Worm (Caenorhabditis elegans) whole organism, L2 larva: ENCODE measurements around the gene cyp-29A2.

Experiments used
- C34F6.9 ChIP-seq: fragments of 150-350 bp; optimal IDR thresholded peaks from 2 replicates; lab custom pipeline; 2014; ENCODE audit warnings: missing biosample characterization, missing genetic modification characterization
- R02D3.7 ChIP-seq: fragments of 150-350 bp; optimal IDR thresholded peaks from 2 replicates; lab custom pipeline; 2014; ENCODE audit warnings: missing biosample characterization, missing genetic modification characterization
- ama-1 ChIP-seq: fragments of 150-350 bp; optimal IDR thresholded peaks from 2 replicates; lab custom pipeline; 2018; ENCODE audit warnings: inconsistent platforms
- elt-3 ChIP-seq: sonication (generic microtip); optimal IDR thresholded peaks from 2 replicates; lab custom pipeline; 2017; ENCODE audit warnings: missing biosample characterization, missing genetic modification characterization
- fos-1 ChIP-seq: fragments of 150-350 bp; optimal IDR thresholded peaks from 2 replicates; lab custom pipeline; 2014; ENCODE audit warnings: missing biosample characterization, missing genetic modification characterization
- lin-11 ChIP-seq: fragments of 150-350 bp; sonication (generic microtip); optimal IDR thresholded peaks from 2 replicates; lab custom pipeline; 2014; ENCODE audit warnings: missing biosample characterization, missing genetic modification characterization, inconsistent platforms, mixed read lengths
- mdl-1 ChIP-seq, 2 experiments: fragments of 150-350 bp in 1 of 2; sonication (generic microtip) in 1 of 2; optimal IDR thresholded peaks; 2 replicates each; lab custom pipeline; 2017; ENCODE audit warnings: missing biosample characterization in 2 of 2, missing genetic modification characterization in 2 of 2
- nhr-11 ChIP-seq: fragments of 150-350 bp; optimal IDR thresholded peaks from 2 replicates; lab custom pipeline; 2014; ENCODE audit warnings: missing biosample characterization, missing genetic modification characterization
- nhr-237 ChIP-seq: fragments of 150-350 bp; optimal IDR thresholded peaks from 2 replicates; lab custom pipeline; 2014; ENCODE audit warnings: missing biosample characterization, missing genetic modification characterization
- nhr-6 ChIP-seq: fragments of 150-350 bp; optimal IDR thresholded peaks from 2 replicates; lab custom pipeline; 2014; ENCODE audit warnings: missing biosample characterization, missing genetic modification characterization
- nhr-77 ChIP-seq: fragments of 150-350 bp; optimal IDR thresholded peaks from 2 replicates; lab custom pipeline; 2014; ENCODE audit warnings: missing biosample characterization, missing genetic modification characterization
- snpc-4 ChIP-seq: fragments of 150-350 bp; optimal IDR thresholded peaks from 2 replicates; lab custom pipeline; 2014; ENCODE audit warnings: missing biosample characterization, missing genetic modification characterization
- unc-55 ChIP-seq: fragments of 150-350 bp; sonication (generic microtip); optimal IDR thresholded peaks from 3 replicates; lab custom pipeline; 2014; ENCODE audit warnings: missing biosample characterization, missing genetic modification reagents, missing genetic modification characterization
- ztf-4 ChIP-seq: fragments of 150-350 bp; optimal IDR thresholded peaks from 2 replicates; lab custom pipeline; 2014; ENCODE audit warnings: missing biosample characterization, missing genetic modification characterization

- no peak for TF ChIP-seq nhr-6 (tag; lab: Kevin White, UChicago)
- no peak for TF ChIP-seq nhr-11 (tag; lab: Kevin White, UChicago)
- no peak for TF ChIP-seq C34F6.9
- TF ChIP-seq nhr-77: no peak
- no peak for TF ChIP-seq ztf-4 (tag; lab: Kevin White, UChicago)
- TF ChIP-seq lin-11 (tag; lab: Kevin White, UChicago): no peak
- no peak for TF ChIP-seq fos-1 (tag; lab: Kevin White, UChicago)
- no peak for TF ChIP-seq mdl-1 (tag; optimal IDR thresholded peaks at IDR 0.05; lab: Kevin White, UChicago)
- no peak for TF ChIP-seq snpc-4 (tag; lab: Kevin White, UChicago)
- no peak for TF ChIP-seq elt-3 (tag; lab: Kevin White, UChicago)
- no peak for TF ChIP-seq unc-55
- no peak for TF ChIP-seq R02D3.7 (tag; lab: Kevin White, UChicago)
- no peak for TF ChIP-seq ama-1 (lab: Kevin White, UChicago)
- TF ChIP-seq nhr-237 (tag; lab: Kevin White, UChicago): no peak
Measured at ce11 chrV:11251798-11252197, 34.4 kb downstream of the cyp-29A2 start.
